Fruit fly (Drosophila melanogaster) whole organism: ENCODE data around the gene Bre1.

Experiments
- pan ChIP-seq: fragments of >200 bp; optimal IDR thresholded peaks from 2 replicates; lab custom pipeline; 2017
- usp ChIP-seq: fragments of >200 bp; optimal IDR thresholded peaks from 2 replicates; lab custom pipeline; 2017; ENCODE audit warnings: missing biosample characterization, missing genetic modification characterization, mixed read lengths

DNA sequence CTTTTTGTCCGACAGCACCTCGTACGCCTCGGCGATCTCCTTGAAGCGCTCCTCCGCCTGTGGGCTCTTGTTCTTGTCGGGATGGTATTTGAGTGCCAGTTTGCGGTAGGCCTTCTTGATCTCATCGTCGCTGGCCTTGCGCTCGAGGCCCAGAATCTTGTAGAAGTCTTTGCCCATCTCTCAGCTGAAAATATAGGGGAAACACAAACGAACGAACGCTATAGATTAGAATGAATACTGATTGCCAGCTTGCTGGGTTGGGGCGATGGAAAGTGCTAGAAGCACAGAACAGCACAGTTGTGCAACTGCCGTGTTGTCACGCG lies 42.6 kb downstream of the Bre1 start:
- TF ChIP-seq pan (no peak), usp (GFP tag; lab: Kevin White, UChicago) (no peak)
